Fruit fly (Drosophila melanogaster) whole organism, embryonic: ENCODE measurements around the gene wrd.

Experiments used
- B-H1 ChIP-seq: fragments of 200-800 bp; sonication (Bioruptor generic); IDR thresholded peaks from 3 replicates; pipeline ENCODE4 v1.3.6; 2022; ENCODE audit warnings: missing biosample characterization, missing genetic modification characterization
- C15 ChIP-seq: fragments of 200-800 bp; sonication (Bioruptor generic); IDR thresholded peaks from 3 replicates; pipeline ENCODE4 v1.3.6; 2022; ENCODE audit warnings: missing biosample characterization, missing genetic modification characterization
- CG11696 ChIP-seq: fragments of 200-800 bp; sonication (Bioruptor generic); IDR thresholded peaks from 2 replicates; pipeline ENCODE4 v1.3.6; 2022; ENCODE audit warnings: missing biosample characterization, missing genetic modification characterization
- CG12659 ChIP-seq: fragments of 200-800 bp; sonication (Bioruptor generic); optimal IDR thresholded peaks from 3 replicates; lab custom pipeline; 2017; ENCODE audit warnings: mild to moderate bottlenecking, missing biosample characterization, missing genetic modification reagents, missing genetic modification characterization
- CG13287 ChIP-seq: fragments of 200-800 bp; sonication (Bioruptor generic); IDR thresholded peaks from 2 replicates; pipeline ENCODE4 v1.3.6; 2022; ENCODE audit warnings: missing biosample characterization, missing genetic modification characterization; ENCODE audit not compliant: partially characterized antibody
- CG14965 ChIP-seq: fragments of 200-800 bp; sonication (Bioruptor generic); optimal IDR thresholded peaks from 2 replicates; lab custom pipeline; 2016; ENCODE audit warnings: missing biosample characterization, missing genetic modification characterization, borderline replicate concordance
- CG15011 ChIP-seq: fragments of 200-800 bp; sonication (Bioruptor generic); optimal IDR thresholded peaks from 3 replicates; lab custom pipeline; 2018; ENCODE audit warnings: missing biosample characterization, mild to moderate bottlenecking, missing genetic modification characterization
- CG15479 ChIP-seq: fragments of 200-800 bp; sonication (Bioruptor generic); optimal IDR thresholded peaks from 3 replicates; lab custom pipeline; 2019; ENCODE audit warnings: missing biosample characterization, mild to moderate bottlenecking, missing genetic modification characterization, moderate library complexity
- CG15514 ChIP-seq: fragments of 200-800 bp; sonication (Bioruptor generic); optimal IDR thresholded peaks from 3 replicates; lab custom pipeline; 2017; ENCODE audit warnings: missing biosample characterization, missing genetic modification characterization, mild to moderate bottlenecking, moderate library complexity, missing genetic modification reagents
- CG1602 ChIP-seq: fragments of 200-800 bp; sonication (Bioruptor generic); optimal IDR thresholded peaks from 3 replicates; lab custom pipeline; 2016; ENCODE audit warnings: missing biosample characterization, missing genetic modification characterization
- CG17186 ChIP-seq: fragments of 200-800 bp; sonication (Bioruptor generic); optimal IDR thresholded peaks from 3 replicates; lab custom pipeline; 2017; ENCODE audit warnings: missing biosample characterization, missing genetic modification reagents, missing genetic modification characterization
- CG18599 ChIP-seq: fragments of 200-800 bp; sonication (Bioruptor generic); optimal IDR thresholded peaks from 3 replicates; lab custom pipeline; 2017; ENCODE audit warnings: missing biosample characterization, missing genetic modification characterization, mild to moderate bottlenecking, moderate library complexity, missing genetic modification reagents
- CG2199 ChIP-seq: fragments of 200-800 bp; sonication (Bioruptor generic); IDR thresholded peaks from 3 replicates; pipeline ENCODE4 v1.3.6; 2022; ENCODE audit warnings: missing biosample characterization, missing genetic modification characterization
- CG32532 ChIP-seq: fragments of 200-800 bp; sonication (Bioruptor generic); IDR thresholded peaks from 2 replicates; pipeline ENCODE4 v1.3.6; 2022; ENCODE audit warnings: missing biosample characterization, missing genetic modification characterization
- CG33557 ChIP-seq: fragments of 200-800 bp; sonication (Bioruptor generic); optimal IDR thresholded peaks from 2 replicates; lab custom pipeline; 2019; ENCODE audit warnings: missing biosample characterization, mild to moderate bottlenecking, missing genetic modification characterization, moderate library complexity
- CG4617 ChIP-seq: fragments of 200-800 bp; sonication (Bioruptor generic); optimal IDR thresholded peaks from 3 replicates; lab custom pipeline; 2016; ENCODE audit warnings: missing biosample characterization, missing genetic modification characterization, borderline replicate concordance
- CG7987 ChIP-seq: fragments of 200-800 bp; sonication (Bioruptor generic); optimal IDR thresholded peaks from 2 replicates; lab custom pipeline; 2018; ENCODE audit warnings: missing biosample characterization, mild to moderate bottlenecking, missing genetic modification characterization, moderate library complexity
- Dll ChIP-seq: fragments of 200-800 bp; sonication (Bioruptor generic); IDR thresholded peaks from 4 replicates; pipeline ENCODE4 v1.3.6; 2022; ENCODE audit warnings: missing biosample characterization, missing genetic modification characterization; ENCODE audit not compliant: partially characterized antibody
- Dp ChIP-seq: fragments of 200-800 bp; sonication (Bioruptor generic); optimal IDR thresholded peaks from 2 replicates; lab custom pipeline; 2018; ENCODE audit warnings: missing biosample characterization, mild to moderate bottlenecking, missing genetic modification characterization, moderate library complexity
- Dref ChIP-seq: fragments of 200-800 bp; sonication (Bioruptor generic); IDR thresholded peaks from 2 replicates; pipeline ENCODE4 v1.3.6; 2022; ENCODE audit warnings: missing biosample characterization, missing genetic modification characterization
- E2f2 ChIP-seq: fragments of 200-800 bp; sonication (Bioruptor generic); IDR thresholded peaks from 2 replicates; pipeline ENCODE4 v1.3.6; 2022; ENCODE audit warnings: missing biosample characterization, missing genetic modification characterization
- Elba2 ChIP-seq: fragments of 200-800 bp; sonication (Bioruptor generic); optimal IDR thresholded peaks from 3 replicates; lab custom pipeline; 2016; ENCODE audit warnings: missing biosample characterization, missing genetic modification characterization
- Fer3 ChIP-seq: fragments of 200-800 bp; sonication (Bioruptor generic); optimal IDR thresholded peaks from 2 replicates; lab custom pipeline; 2018; ENCODE audit warnings: missing biosample characterization, mild to moderate bottlenecking, missing genetic modification characterization, moderate library complexity
- HmgZ ChIP-seq: fragments of 200-800 bp; sonication (Bioruptor generic); optimal IDR thresholded peaks from 2 replicates; lab custom pipeline; 2018; ENCODE audit warnings: missing biosample characterization, mild to moderate bottlenecking, missing genetic modification characterization
- Med ChIP-seq: fragments of 200-800 bp; sonication (Bioruptor generic); peaks from one replicate; lab custom pipeline; 2016; ENCODE audit warnings: missing biosample characterization, missing genetic modification characterization, mild to moderate bottlenecking, inconsistent platforms, moderate library complexity
- Opbp ChIP-seq: fragments of 200-800 bp; sonication (Bioruptor generic); IDR thresholded peaks from 3 replicates; pipeline ENCODE4 v1.3.6; 2022; ENCODE audit warnings: missing biosample characterization, missing genetic modification characterization; ENCODE audit not compliant: partially characterized antibody
- PHDP ChIP-seq: fragments of 200-800 bp; sonication (Bioruptor generic); optimal IDR thresholded peaks from 3 replicates; lab custom pipeline; 2018; ENCODE audit warnings: missing biosample characterization, mild to moderate bottlenecking, missing genetic modification characterization, moderate library complexity
- Tbp ChIP-seq: fragments of >200 bp; optimal IDR thresholded peaks from 2 replicates; lab custom pipeline; 2018; ENCODE audit warnings: missing biosample characterization, missing genetic modification characterization
- amos ChIP-seq: fragments of 200-800 bp; sonication (Bioruptor generic); IDR thresholded peaks from 2 replicates; pipeline ENCODE4 v1.3.6; 2022; ENCODE audit warnings: missing biosample characterization, missing genetic modification characterization; ENCODE audit not compliant: partially characterized antibody
- bcd ChIP-seq: fragments of 200-800 bp; sonication (Bioruptor generic); optimal IDR thresholded peaks from 2 replicates; lab custom pipeline; 2017; ENCODE audit warnings: missing biosample characterization, mild to moderate bottlenecking, missing genetic modification characterization
- chm ChIP-seq: fragments of 200-800 bp; sonication (Bioruptor generic); IDR thresholded peaks from 2 replicates; pipeline ENCODE4 v1.3.6; 2022; ENCODE audit warnings: missing biosample characterization, missing genetic modification characterization
- da ChIP-seq: fragments of 200-800 bp; sonication (Bioruptor generic); optimal IDR thresholded peaks from 2 replicates; lab custom pipeline; 2016; ENCODE audit warnings: missing biosample characterization, missing genetic modification characterization
- dpn ChIP-seq, 2 experiments: fragments of 200-800 bp; sonication (Bioruptor generic); optimal IDR thresholded peaks; 3 replicates each; lab custom pipeline; 2016; ENCODE audit warnings: missing biosample characterization in 2 of 2, missing genetic modification characterization in 2 of 2
- exex ChIP-seq: fragments of 200-800 bp; sonication (Bioruptor generic); optimal IDR thresholded peaks from 4 replicates; lab custom pipeline; 2018; ENCODE audit warnings: missing biosample characterization, mild to moderate bottlenecking, missing genetic modification characterization, moderate library complexity
- fd102C ChIP-seq: fragments of 200-800 bp; sonication (Bioruptor generic); optimal IDR thresholded peaks from 2 replicates; lab custom pipeline; 2018; ENCODE audit warnings: missing biosample characterization, mild to moderate bottlenecking, missing genetic modification characterization, moderate library complexity
- gce ChIP-seq: fragments of 200-800 bp; sonication (Bioruptor generic); IDR thresholded peaks from 3 replicates; pipeline ENCODE4 v1.3.6; 2022; ENCODE audit warnings: missing biosample characterization, missing genetic modification characterization
- gfzf ChIP-seq: fragments of 200-800 bp; sonication (Bioruptor generic); optimal IDR thresholded peaks from 2 replicates; lab custom pipeline; 2016; ENCODE audit warnings: missing biosample characterization, mild to moderate bottlenecking, missing genetic modification characterization, moderate library complexity
- ham ChIP-seq: fragments of 200-800 bp; sonication (Bioruptor generic); IDR thresholded peaks from 2 replicates; pipeline ENCODE4 v1.3.6; 2022; ENCODE audit warnings: missing biosample characterization, missing genetic modification characterization
- nom ChIP-seq: fragments of 200-800 bp; sonication (Bioruptor generic); optimal IDR thresholded peaks from 2 replicates; lab custom pipeline; 2017; ENCODE audit warnings: missing biosample characterization, missing genetic modification characterization, mild to moderate bottlenecking, moderate library complexity, missing genetic modification reagents
- pzg ChIP-seq: fragments of 200-800 bp; sonication (Bioruptor generic); optimal IDR thresholded peaks from 3 replicates; lab custom pipeline; 2018; ENCODE audit warnings: missing biosample characterization, mild to moderate bottlenecking, missing genetic modification characterization, moderate library complexity
- ranshi ChIP-seq: fragments of 200-800 bp; sonication (Bioruptor generic); IDR thresholded peaks from 2 replicates; pipeline ENCODE4 v1.3.6; 2022; ENCODE audit warnings: missing biosample characterization, missing genetic modification characterization
- rib ChIP-seq: fragments of 200-800 bp; sonication (Bioruptor generic); IDR thresholded peaks from 2 replicates; pipeline ENCODE4 v1.3.6; 2022; ENCODE audit warnings: missing biosample characterization, missing genetic modification characterization
- schlank ChIP-seq: fragments of 200-800 bp; sonication (Bioruptor generic); optimal IDR thresholded peaks from 2 replicates; lab custom pipeline; 2018; ENCODE audit warnings: missing biosample characterization, mild to moderate bottlenecking, missing genetic modification characterization
- sens ChIP-seq: fragments of 200-800 bp; sonication (Bioruptor generic); peaks from one replicate; lab custom pipeline; 2016; ENCODE audit warnings: missing biosample characterization, missing genetic modification characterization
- seq ChIP-seq: fragments of 200-800 bp; sonication (Bioruptor generic); IDR thresholded peaks from 2 replicates; pipeline ENCODE4 v1.3.6; 2022; ENCODE audit warnings: missing biosample characterization, missing genetic modification characterization
- sna ChIP-seq: fragments of 200-800 bp; sonication (Bioruptor generic); IDR thresholded peaks from 2 replicates; pipeline ENCODE4 v1.3.6; 2022; ENCODE audit warnings: missing biosample characterization, missing genetic modification characterization; ENCODE audit not compliant: partially characterized antibody
- ssp ChIP-seq: fragments of 200-800 bp; sonication (Bioruptor generic); IDR thresholded peaks from 2 replicates; pipeline ENCODE4 v1.3.6; 2022; ENCODE audit warnings: missing biosample characterization, missing genetic modification characterization
- sug ChIP-seq: fragments of 200-800 bp; optimal IDR thresholded peaks from 2 replicates; lab custom pipeline; 2019; ENCODE audit warnings: missing biosample characterization, mild to moderate bottlenecking, missing genetic modification characterization, moderate library complexity
- vfl ChIP-seq: fragments of 200-800 bp; sonication (Bioruptor generic); optimal IDR thresholded peaks from 2 replicates; lab custom pipeline; 2016; ENCODE audit warnings: missing biosample characterization, missing genetic modification characterization
- z ChIP-seq: fragments of 200-800 bp; sonication (Bioruptor generic); IDR thresholded peaks from 3 replicates; pipeline ENCODE4 v1.3.6; 2022; ENCODE audit warnings: missing biosample characterization, missing genetic modification characterization

Gene wrd

dm6 chr3R:18183244-18183643 lies 15.7 kb downstream of the wrd start, which contains the start of gene cdm (continued):
- 0 out of 3 replicates have a peak, but pooled peaks have one; percentile 35 for TF ChIP-seq z
- TF ChIP-seq pzg (GFP tag; lab: Kevin White, UChicago): peak; percentile 73
- peak; percentile 52; the same call in 1 of the 2 replicates for TF ChIP-seq chm (GFP tag; lab: Robert Waterston, UW)
- TF ChIP-seq CG15011: no peak
- TF ChIP-seq C15 (GFP tag; lab: Robert Waterston, UW): no peak
- no peak for TF ChIP-seq CG33557 (GFP tag; lab: Kevin White, UChicago)
- no peak for TF ChIP-seq vfl (GFP tag; lab: Kevin White, UChicago)
- no peak for TF ChIP-seq Tbp (GFP tag; lab: Kevin White, UChicago)
- no peak for TF ChIP-seq CG11696 (GFP tag; lab: Robert Waterston, UW)
- no peak for TF ChIP-seq ssp (GFP tag; lab: Robert Waterston, UW)
- no peak for TF ChIP-seq CG18599 (GFP tag; lab: Kevin White, UChicago)
- TF ChIP-seq CG13287: 0 out of 2 replicates have a peak, but pooled peaks have one; percentile 37
- TF ChIP-seq exex (tag; lab: Kevin White, UChicago): no peak
- TF ChIP-seq HmgZ (tag; lab: Kevin White, UChicago): peak; percentile 4
- TF ChIP-seq dpn (GFP tag; optimal IDR thresholded peaks at IDR 0.05; lab: Kevin White, UChicago): no peak
- TF ChIP-seq E2f2 (GFP tag; lab: Robert Waterston, UW): peak; percentile 88
- TF ChIP-seq CG14965 (GFP tag; lab: Kevin White, UChicago): no peak
- TF ChIP-seq Elba2 (GFP tag; lab: Kevin White, UChicago): peak; percentile 32
- TF ChIP-seq ranshi (GFP tag; lab: Robert Waterston, UW): no peak
- TF ChIP-seq Dp (GFP tag; lab: Kevin White, UChicago): peak; percentile 82
- peak; percentile 49 for TF ChIP-seq CG4617 (GFP tag; lab: Kevin White, UChicago)
- 0 out of 2 replicates have a peak, but pooled peaks have one; percentile 3 for TF ChIP-seq amos (GFP tag; lab: Robert Waterston, UW)
- TF ChIP-seq ham (GFP tag; lab: Robert Waterston, UW): no peak
- peak; percentile 31; the same call in 1 of the 2 replicates for TF ChIP-seq Dref (GFP tag; lab: Robert Waterston, UW)
- TF ChIP-seq gfzf (GFP tag; lab: Kevin White, UChicago): peak; percentile 79
- TF ChIP-seq CG2199 (GFP tag; lab: Robert Waterston, UW): 0 out of 3 replicates have a peak, but pooled peaks have one; percentile 37
- TF ChIP-seq bcd: peak; percentile 3
- no peak for TF ChIP-seq sug (tag; lab: Kevin White, UChicago)
- peak; percentile 19 for TF ChIP-seq CG17186 (GFP tag; lab: Kevin White, UChicago)
- no peak for TF ChIP-seq CG32532 (GFP tag; lab: Robert Waterston, UW)
- no peak for TF ChIP-seq CG15479 (GFP tag; lab: Kevin White, UChicago)
- TF ChIP-seq schlank (tag; lab: Kevin White, UChicago): no peak
- no peak for TF ChIP-seq fd102C
- TF ChIP-seq PHDP (tag; lab: Kevin White, UChicago): no peak
- TF ChIP-seq gce (GFP tag; lab: Robert Waterston, UW): no peak
- peak; percentile 80 for TF ChIP-seq CG15514 (GFP tag; lab: Kevin White, UChicago)
- TF ChIP-seq da (GFP tag; lab: Kevin White, UChicago): no peak
- TF ChIP-seq rib (GFP tag; lab: Robert Waterston, UW): peak; percentile 3; the same call in 1 of the 2 replicates
- TF ChIP-seq Dll: no peak
- TF ChIP-seq seq (GFP tag; lab: Robert Waterston, UW): peak; percentile 42; the same call in 1 of the 2 replicates
- TF ChIP-seq B-H1: no peak
- TF ChIP-seq nom (GFP tag; lab: Kevin White, UChicago): no peak
- no peak for TF ChIP-seq CG7987 (GFP tag; lab: Kevin White, UChicago)
- peak; percentile 20 for TF ChIP-seq sens (GFP tag; lab: Kevin White, UChicago)
- peak; percentile 80 for TF ChIP-seq Med (GFP tag; lab: Kevin White, UChicago)
- TF ChIP-seq Opbp (GFP tag; lab: Robert Waterston, UW): peak; percentile 45; the same call in 1 of the 3 replicates
- TF ChIP-seq CG1602 (GFP tag; lab: Kevin White, UChicago): no peak
- peak; percentile 27; the same call in 1 of the 2 replicates for TF ChIP-seq sna (GFP tag; lab: Robert Waterston, UW)
- TF ChIP-seq Fer3 (tag; lab: Kevin White, UChicago): no peak
- no peak for TF ChIP-seq CG12659 (GFP tag; lab: Kevin White, UChicago)
